Worm (Caenorhabditis elegans) whole organism, L2 larva: ENCODE measurements around the gene ttr-36.

Experiments
- ceh-82 ChIP-seq: fragments of 150-350 bp; optimal IDR thresholded peaks from 2 replicates; lab custom pipeline; 2014; ENCODE audit warnings: missing biosample characterization, missing genetic modification characterization
- elt-3 ChIP-seq: sonication (generic microtip); optimal IDR thresholded peaks from 2 replicates; lab custom pipeline; 2017; ENCODE audit warnings: missing biosample characterization, missing genetic modification characterization
- lin-39 ChIP-seq: fragments of 150-350 bp; optimal IDR thresholded peaks from 2 replicates; lab custom pipeline; 2014; ENCODE audit warnings: missing biosample characterization, missing genetic modification reagents, missing genetic modification characterization
- lsy-2 ChIP-seq, 2 experiments: fragments of 150-350 bp in 1 of 2; sonication (generic microtip) in 1 of 2; optimal IDR thresholded peaks; 2 replicates each; lab custom pipeline; 2014 to 2017; ENCODE audit warnings: missing biosample characterization in 2 of 2, missing genetic modification characterization in 2 of 2
- nhr-23 ChIP-seq: fragments of 150-350 bp; optimal IDR thresholded peaks from 2 replicates; lab custom pipeline; 2014; ENCODE audit warnings: missing biosample characterization, missing genetic modification reagents, missing genetic modification characterization
- nhr-6 ChIP-seq: fragments of 150-350 bp; optimal IDR thresholded peaks from 2 replicates; lab custom pipeline; 2014; ENCODE audit warnings: missing biosample characterization, missing genetic modification characterization
- unc-39 ChIP-seq: fragments of 150-350 bp; optimal IDR thresholded peaks from 2 replicates; lab custom pipeline; 2014; ENCODE audit warnings: missing biosample characterization, missing genetic modification characterization
- unc-62 ChIP-seq: fragments of 150-350 bp; optimal IDR thresholded peaks from 2 replicates; lab custom pipeline; 2014; ENCODE audit warnings: missing biosample characterization, missing genetic modification reagents, missing genetic modification characterization

DNA sequence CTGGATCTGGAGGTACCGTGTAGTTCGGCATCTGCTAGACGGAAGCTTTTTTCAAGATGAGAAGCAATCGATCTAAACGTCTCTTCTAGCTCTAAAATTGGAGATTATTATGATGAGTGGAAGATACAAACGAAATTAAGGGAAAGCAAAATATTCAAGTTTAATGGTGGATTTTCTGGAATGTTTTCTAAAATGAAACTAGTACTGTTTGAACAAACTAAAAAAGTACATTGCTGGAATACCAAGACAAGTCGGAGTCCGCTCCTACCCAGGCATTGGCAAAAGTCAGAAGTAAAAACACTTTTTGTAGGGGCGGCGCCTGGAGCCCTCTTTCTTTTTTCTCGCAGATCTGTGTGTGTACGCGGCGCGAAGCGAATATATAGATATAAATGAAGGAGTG, 25.9 kb upstream of the ttr-36 start, which contains the start of gene gar-1:
- no peak for TF ChIP-seq unc-39 (tag; lab: Kevin White, UChicago)
- TF ChIP-seq lin-39 (tag; lab: Kevin White, UChicago): no peak
- TF ChIP-seq lsy-2 (tag; optimal IDR thresholded peaks at IDR 0.05; lab: Kevin White, UChicago): no peak
- TF ChIP-seq elt-3: no peak
- TF ChIP-seq nhr-23 (tag; lab: Kevin White, UChicago): no peak
- no peak for TF ChIP-seq nhr-6 (tag; lab: Kevin White, UChicago)
- TF ChIP-seq unc-62: no peak
- no peak for TF ChIP-seq ceh-82 (tag; lab: Kevin White, UChicago)
